Worm (Caenorhabditis elegans) whole organism, late embryonic: ENCODE results near the gene C10G8.4.

Experiments used
- C38D4.7 ChIP-seq: fragments of 200-800 bp; sonication (Bioruptor generic); optimal IDR thresholded peaks from 2 replicates; lab custom pipeline; 2018; ENCODE audit warnings: mild to moderate bottlenecking, missing genetic modification characterization, moderate library complexity, missing compliant biosample characterization
- K02D7.2 ChIP-seq: sonication (generic microtip); optimal IDR thresholded peaks from 2 replicates; lab custom pipeline; 2017; ENCODE audit warnings: mild to moderate bottlenecking, missing genetic modification characterization, missing compliant biosample characterization
- K09A11.1 ChIP-seq: sonication (generic microtip); optimal IDR thresholded peaks from 2 replicates; lab custom pipeline; 2017; ENCODE audit warnings: antibody characterized with exemption, mild to moderate bottlenecking, missing genetic modification characterization, missing compliant biosample characterization; ENCODE audit not compliant: insufficient read depth
- Y22D7AL.16 ChIP-seq: sonication (generic microtip); optimal IDR thresholded peaks from 2 replicates; lab custom pipeline; 2016; ENCODE audit warnings: missing genetic modification characterization, missing compliant biosample characterization
- ceh-14 ChIP-seq: sonication (generic microtip); optimal IDR thresholded peaks from 2 replicates; lab custom pipeline; 2016; ENCODE audit warnings: missing genotype, missing genetic modification characterization, missing compliant biosample characterization
- ceh-18 ChIP-seq: sonication (generic microtip); optimal IDR thresholded peaks from 2 replicates; lab custom pipeline; 2016; ENCODE audit warnings: missing genetic modification characterization, missing compliant biosample characterization
- ceh-19 ChIP-seq: fragments of 200-800 bp; sonication (Bioruptor generic); optimal IDR thresholded peaks from 2 replicates; lab custom pipeline; 2018; ENCODE audit warnings: mild to moderate bottlenecking, missing genetic modification characterization, missing compliant biosample characterization
- ceh-2 ChIP-seq: sonication (generic microtip); optimal IDR thresholded peaks from 2 replicates; lab custom pipeline; 2016; ENCODE audit warnings: missing genotype, missing genetic modification characterization, missing compliant biosample characterization
- ceh-24 ChIP-seq: sonication (generic microtip); optimal IDR thresholded peaks from 2 replicates; lab custom pipeline; 2016; ENCODE audit warnings: mild to moderate bottlenecking, missing genetic modification characterization, missing compliant biosample characterization
- ceh-30 ChIP-seq: fragments of 150-350 bp; optimal IDR thresholded peaks from 2 replicates; lab custom pipeline; 2014; ENCODE audit warnings: missing biosample characterization, missing genetic modification characterization
- ceh-31 ChIP-seq: sonication (generic microtip); optimal IDR thresholded peaks from 2 replicates; lab custom pipeline; 2016; ENCODE audit warnings: missing genetic modification characterization, missing compliant biosample characterization
- ceh-45 ChIP-seq: fragments of 200-800 bp; sonication (Bioruptor generic); IDR thresholded peaks from 2 replicates; pipeline ENCODE4 v1.3.6; 2022; ENCODE audit warnings: missing genetic modification reagents, missing genetic modification characterization, missing compliant biosample characterization
- ceh-9 ChIP-seq: sonication (generic microtip); optimal IDR thresholded peaks from 2 replicates; lab custom pipeline; 2016; ENCODE audit warnings: mild to moderate bottlenecking, missing genetic modification characterization, inconsistent platforms, missing compliant biosample characterization
- dve-1 ChIP-seq: sonication (generic microtip); optimal IDR thresholded peaks from 2 replicates; lab custom pipeline; 2017; ENCODE audit warnings: antibody characterized with exemption, mild to moderate bottlenecking, missing genetic modification characterization, missing compliant biosample characterization
- eyg-1 ChIP-seq: sonication (generic microtip); optimal IDR thresholded peaks from 2 replicates; lab custom pipeline; 2016; ENCODE audit warnings: missing genotype, missing genetic modification characterization, missing compliant biosample characterization
- fax-1 ChIP-seq: sonication (generic microtip); optimal IDR thresholded peaks from 2 replicates; lab custom pipeline; 2016; ENCODE audit warnings: missing genotype, missing genetic modification characterization, missing compliant biosample characterization
- fkh-10 ChIP-seq: fragments of 150-350 bp; optimal IDR thresholded peaks from 2 replicates; lab custom pipeline; 2014; ENCODE audit warnings: missing biosample characterization, missing genetic modification reagents, missing genetic modification characterization
- fkh-6 ChIP-seq: sonication (generic microtip); optimal IDR thresholded peaks from 2 replicates; lab custom pipeline; 2016; ENCODE audit warnings: missing genetic modification characterization, missing compliant biosample characterization
- hlh-13 ChIP-seq: fragments of 200-800 bp; sonication (Bioruptor generic); optimal IDR thresholded peaks from 2 replicates; lab custom pipeline; 2018; ENCODE audit warnings: mild to moderate bottlenecking, missing genetic modification characterization, missing compliant biosample characterization
- hlh-30 ChIP-seq: sonication (generic microtip); optimal IDR thresholded peaks from 2 replicates; lab custom pipeline; 2017; ENCODE audit warnings: antibody characterized with exemption, missing genetic modification characterization, missing compliant biosample characterization; ENCODE audit not compliant: insufficient read depth
- hlh-6 ChIP-seq: sonication (generic microtip); optimal IDR thresholded peaks from 2 replicates; lab custom pipeline; 2016; ENCODE audit warnings: missing genotype, missing genetic modification characterization, missing compliant biosample characterization
- lim-6 ChIP-seq: sonication (generic microtip); optimal IDR thresholded peaks from 2 replicates; lab custom pipeline; 2016; ENCODE audit warnings: missing genetic modification characterization, missing compliant biosample characterization
- nfya-1 ChIP-seq: sonication (generic microtip); optimal IDR thresholded peaks from 2 replicates; lab custom pipeline; 2017; ENCODE audit warnings: missing genetic modification characterization, mild to moderate bottlenecking, missing compliant biosample characterization, antibody characterized with exemption, moderate library complexity
- pag-3 ChIP-seq: sonication (generic microtip); optimal IDR thresholded peaks from 2 replicates; lab custom pipeline; 2016; ENCODE audit warnings: missing compliant biosample characterization, missing genetic modification characterization, borderline replicate concordance
- pax-1 ChIP-seq: fragments of 150-350 bp; optimal IDR thresholded peaks from 2 replicates; lab custom pipeline; 2014; ENCODE audit warnings: missing biosample characterization, missing genetic modification characterization
- pha-4 ChIP-seq: fragments of 150-350 bp; optimal IDR thresholded peaks from 2 replicates; lab custom pipeline; 2018; ENCODE audit warnings: missing biosample characterization, missing genetic modification reagents, missing genetic modification characterization
- pros-1 ChIP-seq: fragments of 150-350 bp; optimal IDR thresholded peaks from 2 replicates; lab custom pipeline; 2014; ENCODE audit warnings: missing biosample characterization, missing genetic modification reagents, missing genetic modification characterization
- ref-2 ChIP-seq: sonication (generic microtip); optimal IDR thresholded peaks from 2 replicates; lab custom pipeline; 2016; ENCODE audit warnings: missing genetic modification characterization, missing compliant biosample characterization
- rnt-1 ChIP-seq: sonication (generic microtip); optimal IDR thresholded peaks from 2 replicates; lab custom pipeline; 2016; ENCODE audit warnings: missing genetic modification characterization, missing compliant biosample characterization
- sdc-2 ChIP-seq: sonication (generic microtip); optimal IDR thresholded peaks from 2 replicates; lab custom pipeline; 2016; ENCODE audit warnings: missing genotype, missing genetic modification characterization, missing compliant biosample characterization
- sox-2 ChIP-seq: fragments of 200-800 bp; sonication (Bioruptor generic); IDR thresholded peaks from 2 replicates; pipeline ENCODE4 v1.3.6; 2022; ENCODE audit warnings: missing genetic modification reagents, missing genetic modification characterization, missing compliant biosample characterization
- sox-4 ChIP-seq: sonication (generic microtip); optimal IDR thresholded peaks from 2 replicates; lab custom pipeline; 2017; ENCODE audit warnings: mild to moderate bottlenecking, missing genetic modification characterization, inconsistent platforms, missing compliant biosample characterization
- syd-9 ChIP-seq: sonication (generic microtip); optimal IDR thresholded peaks from 2 replicates; lab custom pipeline; 2016; ENCODE audit warnings: mild to moderate bottlenecking, missing genetic modification characterization, moderate library complexity, missing compliant biosample characterization
- tbx-2 ChIP-seq: sonication (generic microtip); optimal IDR thresholded peaks from 2 replicates; lab custom pipeline; 2016; ENCODE audit warnings: missing genetic modification characterization, missing compliant biosample characterization
- ttx-3 ChIP-seq: sonication (generic microtip); optimal IDR thresholded peaks from 2 replicates; lab custom pipeline; 2016; ENCODE audit warnings: missing genetic modification reagents, missing genetic modification characterization, missing compliant biosample characterization
- unc-3 ChIP-seq, 2 experiments: fragments of 200-800 bp in 1 of 2; sonication (Bioruptor generic) in 1 of 2; sonication (generic microtip) in 1 of 2; conservative IDR thresholded peaks in 1 of 2; optimal IDR thresholded peaks in 1 of 2; 2 replicates each; pipeline versions ENCODE4 v1.3.6 to Lab custom; 2016 to 2022; ENCODE audit warnings: missing compliant biosample characterization in 2 of 2, missing genetic modification characterization in 2 of 2, missing genetic modification reagents in 1 of 2
- unc-55 ChIP-seq: sonication (generic microtip); optimal IDR thresholded peaks from 2 replicates; lab custom pipeline; 2017; ENCODE audit warnings: missing biosample characterization, missing genetic modification reagents, missing genetic modification characterization
- unc-86 ChIP-seq: sonication (generic microtip); optimal IDR thresholded peaks from 2 replicates; lab custom pipeline; 2016; ENCODE audit warnings: missing genetic modification characterization, missing compliant biosample characterization

C10G8.4 gene

DNA sequence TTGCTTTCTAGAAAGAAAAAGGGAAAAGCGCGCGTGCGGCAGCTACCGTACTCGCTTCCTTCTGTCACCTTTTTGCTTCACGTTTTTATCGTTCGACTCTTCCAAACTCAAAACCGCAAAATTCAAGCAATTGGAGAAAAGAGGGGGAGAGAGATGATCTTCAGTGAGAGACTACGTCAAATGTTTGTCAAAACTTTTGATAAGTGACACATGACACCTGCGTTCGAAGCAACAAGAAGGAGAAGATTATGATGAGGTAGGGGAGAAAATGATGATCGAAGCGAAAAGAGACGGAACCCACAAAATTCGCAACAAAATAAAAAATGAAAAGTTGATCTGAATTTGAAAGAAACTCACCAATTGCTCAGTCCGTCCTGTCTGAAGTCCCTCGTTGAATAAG, 6.6 kb downstream of the C10G8.4 start:
- TF ChIP-seq unc-55 (peak; percentile 68), ceh-2 (tag; lab: Kevin White, UChicago) (no peak), ceh-9 (tag; lab: Kevin White, UChicago) (no peak)

DNA sequence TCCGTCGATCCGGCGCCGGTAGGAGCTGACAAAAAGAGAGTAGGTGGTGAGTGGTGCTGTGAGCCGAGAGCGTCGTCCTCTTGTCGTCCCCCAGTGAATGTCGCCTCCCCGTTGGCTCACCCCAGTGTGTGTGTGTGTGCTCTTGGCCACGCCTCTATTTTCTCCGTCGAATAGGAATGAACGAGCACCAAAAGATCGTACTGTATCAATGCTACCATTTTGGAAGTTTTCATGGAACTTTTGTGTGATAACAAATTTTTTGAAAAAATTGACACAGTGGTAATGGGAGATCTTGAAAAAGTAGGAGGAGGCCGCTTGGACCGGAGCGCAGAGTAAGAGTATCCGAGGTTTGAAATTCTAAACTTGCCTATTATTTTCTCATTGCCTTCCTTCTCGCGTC, 7.7 kb downstream of the C10G8.4 start, which contains the start of gene ceh-34:
TSS of gene ceh-34 (minus strand) at position 101 of the 400 bp plus-strand sequence.
- TF ChIP-seq Y22D7AL.16 (no peak), lim-6 (tag; lab: Kevin White, UChicago) (no peak), pha-4 (no peak), hlh-6 (tag; lab: Kevin White, UChicago) (peak; percentile 24), eyg-1 (tag; lab: Kevin White, UChicago) (no peak), hlh-13 (GFP tag; lab: Kevin White, UChicago) (no peak)

DNA sequence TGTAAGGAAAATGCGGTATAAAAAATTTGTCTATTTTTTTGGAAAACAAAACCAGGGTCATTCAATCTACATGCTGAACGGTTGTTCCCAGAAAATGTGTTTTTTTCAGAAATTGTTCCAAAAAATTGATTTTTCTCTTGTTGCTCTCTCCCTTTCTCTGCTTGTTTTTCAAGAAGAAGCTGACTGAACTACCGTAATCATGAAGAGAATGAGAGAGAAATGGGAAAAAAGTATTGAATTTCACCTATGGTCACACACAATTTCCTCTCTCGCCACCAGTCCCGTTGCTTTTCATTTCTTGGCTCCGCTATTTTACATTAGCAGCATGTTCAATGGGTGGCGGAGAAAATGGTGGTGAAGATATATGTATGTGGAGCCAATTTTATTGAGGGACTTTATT, 11.1 kb downstream of the C10G8.4 start:
- TF ChIP-seq ceh-18 (tag; lab: Kevin White, UChicago) (no peak), fkh-10 (GFP tag; lab: Kevin White, UChicago) (no peak), ceh-19 (GFP tag; lab: Kevin White, UChicago) (peak; percentile 48), hlh-30 (tag; lab: Kevin White, UChicago) (no peak), sdc-2 (no peak), ceh-45 (GFP tag; lab: Robert Waterston, UW) (no peak), pros-1 (tag; lab: Kevin White, UChicago) (no peak), sox-2 (no peak)

DNA sequence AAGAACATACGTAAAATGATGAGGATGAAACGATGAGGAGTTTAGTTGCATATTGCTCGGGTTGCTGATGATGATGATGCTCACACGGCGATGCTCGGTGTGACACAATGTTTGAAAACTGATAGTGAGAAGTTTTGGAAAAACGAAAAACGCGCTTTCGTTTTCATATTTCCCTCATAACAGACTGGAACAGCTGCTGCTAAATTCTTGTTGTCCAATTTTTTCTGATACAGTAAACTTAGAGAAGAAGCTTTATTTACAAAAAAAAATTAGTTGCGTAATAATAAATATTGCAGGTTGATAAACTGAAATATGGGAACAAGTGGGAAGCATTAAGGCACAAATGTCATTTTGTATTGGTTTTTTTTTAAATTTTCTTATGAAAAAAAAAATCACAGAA, 12.8 kb downstream of the C10G8.4 start, which contains the start of gene ceh-33:
TSS of gene ceh-33 (minus strand) at position 101 of the 400 bp plus-strand sequence.
- TF ChIP-seq nfya-1 (tag; lab: Kevin White, UChicago), result no peak

DNA sequence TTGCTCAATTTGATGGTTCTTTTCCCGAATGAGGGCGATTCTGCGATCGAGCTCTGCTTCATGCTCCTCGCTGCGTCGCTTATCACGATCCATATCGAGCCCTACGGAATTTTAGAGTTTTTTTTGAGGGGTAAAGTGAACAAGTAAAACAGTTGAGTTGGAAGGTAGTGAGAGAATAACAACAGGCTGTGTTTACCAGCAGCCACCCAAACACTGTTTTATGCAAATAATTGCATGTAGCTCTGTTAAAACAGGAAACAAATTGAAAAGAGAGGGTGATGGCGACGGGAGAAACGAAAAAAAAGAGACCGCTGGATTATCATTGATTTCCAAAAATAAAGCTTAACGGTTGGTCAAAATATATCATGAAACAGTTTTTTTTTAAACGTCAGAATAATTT, 16.6 kb downstream of the C10G8.4 start, which contains the start of gene C10G8.8:
TSS of gene C10G8.8 (minus strand) at position 101 of the 400 bp plus-strand sequence.
- no peak for TF ChIP-seq sox-2
- TF ChIP-seq ceh-45 (GFP tag; lab: Robert Waterston, UW), result no peak

DNA sequence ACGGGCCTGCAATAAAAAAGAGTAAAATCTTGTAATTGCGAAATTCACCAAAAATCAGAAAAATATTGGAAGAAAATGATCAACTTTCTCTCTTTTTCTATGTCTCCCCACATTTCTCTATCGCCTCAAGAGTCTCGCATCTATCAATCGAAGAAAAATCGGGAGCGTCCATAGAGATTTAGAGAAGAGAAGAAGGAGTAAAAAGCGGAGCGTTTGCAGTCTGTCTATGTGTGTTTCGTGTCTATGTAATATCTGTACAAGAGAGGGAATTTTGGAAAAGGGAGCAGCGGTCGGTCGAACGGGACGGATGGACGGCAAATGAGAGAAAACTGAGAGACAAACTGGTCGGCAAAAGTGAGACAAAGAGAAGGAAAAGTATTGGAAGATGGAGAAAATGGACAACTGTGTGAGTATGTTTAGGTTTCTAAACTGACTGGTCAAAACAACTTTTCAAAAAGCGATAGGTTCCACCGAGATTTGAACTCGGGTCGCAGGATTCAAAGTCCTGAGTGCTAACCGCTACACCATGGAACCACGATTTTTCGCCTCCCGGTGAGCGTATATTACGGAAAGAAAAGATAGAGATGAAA, 18.0 kb downstream of the C10G8.4 start:
- no peak for TF ChIP-seq ref-2
- no peak for TF ChIP-seq unc-3 (GFP tag; conservative IDR thresholded peaks at IDR 0.05; lab: Robert Waterston, UW)
- TF ChIP-seq unc-3 (tag; optimal IDR thresholded peaks at IDR 0.05; lab: Kevin White, UChicago), result no peak
- TF ChIP-seq ceh-24 (tag; lab: Kevin White, UChicago), result no peak
- TF ChIP-seq pax-1, result no peak
- peak; percentile 22 for TF ChIP-seq ceh-18 (tag; lab: Kevin White, UChicago)
- peak; percentile 7 for TF ChIP-seq ceh-19 (GFP tag; lab: Kevin White, UChicago)
- peak; percentile 24 for TF ChIP-seq sox-4 (tag; lab: Kevin White, UChicago)
- TF ChIP-seq rnt-1 (tag; lab: Kevin White, UChicago), result peak; percentile 20
- TF ChIP-seq ceh-14 (tag; lab: Kevin White, UChicago), result no peak
- TF ChIP-seq fkh-6 (tag; lab: Kevin White, UChicago), result no peak
- peak; percentile 5 for TF ChIP-seq dve-1 (tag; lab: Kevin White, UChicago)
- peak; percentile 1 for TF ChIP-seq ceh-31

DNA sequence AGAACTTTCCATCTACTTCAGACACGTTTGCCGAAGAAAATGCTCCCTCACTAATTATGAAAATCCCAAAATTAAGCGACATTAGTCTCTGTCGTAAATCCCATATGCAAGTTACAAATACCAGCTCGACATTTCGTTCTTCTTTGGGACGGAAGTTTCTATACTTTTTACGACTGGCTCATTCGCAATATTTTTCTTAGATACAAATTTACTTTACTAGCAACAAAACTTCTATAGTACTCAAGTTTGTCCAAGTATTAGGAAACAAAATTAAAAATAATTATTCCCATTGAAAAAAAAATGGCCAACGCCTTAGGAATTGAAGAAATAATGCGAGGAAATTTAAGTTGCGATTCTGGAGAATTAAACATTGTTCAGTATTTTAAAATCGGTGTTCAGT, 19.2 kb downstream of the C10G8.4 start, which contains the start of gene srg-26:
TSS of gene srg-26 (plus strand) at position 301 of the 400 bp plus-strand sequence.
- TF ChIP-seq pag-3 (tag; lab: Kevin White, UChicago), result no peak
- TF ChIP-seq hlh-30 (tag; lab: Kevin White, UChicago), result no peak
- no peak for TF ChIP-seq ttx-3 (tag; lab: Kevin White, UChicago)
- no peak for TF ChIP-seq ceh-9 (tag; lab: Kevin White, UChicago)
- TF ChIP-seq fax-1 (tag; lab: Kevin White, UChicago), result no peak
- TF ChIP-seq tbx-2 (tag; lab: Kevin White, UChicago), result no peak
- no peak for TF ChIP-seq ceh-2 (tag; lab: Kevin White, UChicago)
- no peak for TF ChIP-seq K09A11.1 (tag; lab: Kevin White, UChicago)
- TF ChIP-seq hlh-13 (GFP tag; lab: Kevin White, UChicago), result no peak
- TF ChIP-seq rnt-1 (tag; lab: Kevin White, UChicago), result no peak
- TF ChIP-seq ceh-24 (tag; lab: Kevin White, UChicago), result no peak
- no peak for TF ChIP-seq ceh-14 (tag; lab: Kevin White, UChicago)
- no peak for TF ChIP-seq C38D4.7 (GFP tag; lab: Kevin White, UChicago)
- TF ChIP-seq ceh-30 (tag; lab: Kevin White, UChicago), result no peak
- no peak for TF ChIP-seq hlh-6 (tag; lab: Kevin White, UChicago)
- no peak for TF ChIP-seq fkh-6 (tag; lab: Kevin White, UChicago)
- TF ChIP-seq syd-9, result no peak
- no peak for TF ChIP-seq K02D7.2
- no peak for TF ChIP-seq unc-86 (tag; lab: Kevin White, UChicago)
